Worm (Caenorhabditis elegans): ENCODE data around the gene mrpl-21.

The mrpl-21 gene

ce11 chrIII:4223668-4224127 lies 19.7 kb downstream of the mrpl-21 start (continued):
- TF ChIP-seq T20F7.1 (GFP tag; optimal IDR thresholded peaks at IDR 0.05) (peak; percentile 76), egl-43 (GFP tag; IDR thresholded peaks at IDR 0.05) (peak; percentile 72), hlh-11 (tag; optimal IDR thresholded peaks at IDR 0.05) (peak; percentile 94), lir-3 (tag; optimal IDR thresholded peaks at IDR 0.05) (no peak), ceh-32 (tag; optimal IDR thresholded peaks at IDR 0.05; ENCODE audit: poor library complexity) (peak; percentile 50), aly-2 (tag; optimal IDR thresholded peaks at IDR 0.05) (no peak)

- TF ChIP-seq aha-1 (tag), result peak; percentile 91
- no peak for TF ChIP-seq egl-43 (GFP tag; IDR thresholded peaks at IDR 0.05)
- peak; percentile 64 for TF ChIP-seq hmg-1.1 (GFP tag; IDR thresholded peaks at IDR 0.05)
Measured at ce11 chrIII:4221527-4221926, 21.8 kb downstream of the mrpl-21 start.

ce11 chrIII:4220864-4221263 lies 22.5 kb downstream of the mrpl-21 start:
- TF ChIP-seq Y5F2A.4 (GFP tag; optimal IDR thresholded peaks at IDR 0.05), result no peak
- TF ChIP-seq lim-7 (GFP tag; IDR thresholded peaks at IDR 0.05), result no peak
- TF ChIP-seq sdz-12 (GFP tag; optimal IDR thresholded peaks at IDR 0.05), result no peak
- TF ChIP-seq nhr-11 (tag; optimal IDR thresholded peaks at IDR 0.05), result peak; percentile 50

DNA sequence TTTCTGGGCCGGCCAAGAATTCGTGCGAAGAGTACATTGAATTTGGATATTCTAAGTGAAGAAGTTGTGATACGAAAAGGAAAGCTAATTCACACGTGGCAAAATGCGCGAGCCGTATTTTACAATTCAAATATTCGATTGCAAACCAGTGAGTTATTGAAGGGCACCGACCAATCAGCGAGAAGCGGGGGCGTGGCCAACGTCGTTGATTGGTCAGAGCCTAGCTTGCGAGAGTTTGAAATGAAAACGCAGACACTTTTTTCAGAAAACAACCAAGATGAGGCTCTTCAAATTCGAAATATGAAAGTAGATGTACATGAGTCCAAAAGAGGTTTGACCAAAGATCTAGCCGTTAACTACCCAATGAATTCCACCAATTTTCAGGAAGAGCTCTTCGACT lies 32.7 kb downstream of the mrpl-21 start:
- TF ChIP-seq nhr-76 (tag; optimal IDR thresholded peaks at IDR 0.05), result no peak
- no peak for TF ChIP-seq ama-1 (optimal IDR thresholded peaks at IDR 0.05)
- no peak for TF ChIP-seq lin-1 (GFP tag; IDR thresholded peaks at IDR 0.05)
- no peak for TF ChIP-seq zag-1 (tag; optimal IDR thresholded peaks at IDR 0.05)
- no peak for TF ChIP-seq ctbp-1 (GFP tag; IDR thresholded peaks at IDR 0.05)
- no peak for TF ChIP-seq snpc-1.2 (GFP tag; IDR thresholded peaks at IDR 0.05)
- TF ChIP-seq madf-5 (GFP tag; IDR thresholded peaks at IDR 0.05), result no peak
- TF ChIP-seq F10B5.3 (tag; optimal IDR thresholded peaks at IDR 0.05), result no peak
- TF ChIP-seq gei-8 (GFP tag; optimal IDR thresholded peaks at IDR 0.05), result no peak
- TF ChIP-seq ceh-32 (tag; optimal IDR thresholded peaks at IDR 0.05; ENCODE audit: poor library complexity), result no peak

DNA sequence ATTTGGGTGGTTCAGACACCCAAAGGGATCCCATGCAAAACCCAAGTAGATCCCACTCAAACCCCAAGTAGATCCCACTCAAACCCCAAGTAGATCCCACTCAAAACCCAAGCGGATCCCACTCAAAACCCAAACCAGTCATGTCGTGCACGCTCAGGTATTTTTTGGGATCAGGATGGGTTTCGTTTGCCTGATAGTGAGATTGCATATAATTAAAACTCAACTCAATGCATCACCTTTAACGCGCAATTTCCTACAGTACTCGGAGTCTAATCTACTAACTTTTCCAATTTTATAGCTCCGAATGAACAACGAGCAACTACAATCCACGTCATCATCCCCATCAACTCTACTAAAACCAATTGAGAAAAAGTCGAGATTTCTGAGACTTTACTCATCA lies 34.2 kb downstream of the mrpl-21 start, which contains the start of gene phlp-2:
Gene phlp-2, plus strand, starts transcription at position 301 of the 400 bp plus-strand sequence.
- TF ChIP-seq attf-4 (tag; optimal IDR thresholded peaks at IDR 0.05) (no peak), egl-43 (GFP tag; IDR thresholded peaks at IDR 0.05) (no peak), lin-13 (GFP tag; optimal IDR thresholded peaks at IDR 0.05) (no peak), dmd-8 (GFP tag; IDR thresholded peaks at IDR 0.05) (no peak), mxl-3 (GFP tag; optimal IDR thresholded peaks at IDR 0.05) (no peak), nhr-41 (GFP tag; IDR thresholded peaks at IDR 0.05) (no peak), tag-97 (GFP tag; IDR thresholded peaks at IDR 0.05) (no peak), daf-19 (GFP tag; conservative IDR thresholded peaks at IDR 0.05) (no peak), Y75B8A.6 (GFP tag; IDR thresholded peaks at IDR 0.05) (no peak), ces-1 (GFP tag; optimal IDR thresholded peaks at IDR 0.05) (no peak), dpl-1 (GFP tag; optimal IDR thresholded peaks at IDR 0.05) (no peak)

DNA sequence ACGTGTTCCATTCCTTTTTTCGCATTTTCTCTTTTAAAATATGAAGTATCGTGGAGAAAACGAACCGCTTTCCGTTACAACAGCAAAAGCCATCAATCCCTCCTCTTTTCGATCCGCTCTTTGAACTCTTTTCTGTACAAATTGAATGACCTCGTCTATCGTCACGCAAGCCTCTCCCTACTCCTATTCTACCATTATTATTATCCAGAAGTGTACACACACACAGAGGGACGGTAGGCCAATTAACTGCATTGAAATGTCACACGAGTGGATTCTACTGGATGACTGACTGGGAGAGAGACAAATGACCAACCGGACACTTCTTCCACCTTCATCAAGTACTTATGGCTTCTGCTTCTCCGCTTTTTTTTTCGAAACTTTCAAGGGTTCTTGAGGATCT lies 35.2 kb downstream of the mrpl-21 start:
- no peak for TF ChIP-seq nhr-102 (tag; optimal IDR thresholded peaks at IDR 0.05)
- TF ChIP-seq Y48G9A.11 (GFP tag; IDR thresholded peaks at IDR 0.05), result 0 out of 2 replicates have a peak, but pooled peaks have one; percentile 18

Data from whole organism, L4 larva.